Worm (Caenorhabditis elegans): Measurements from ENCODE around the gene plp-2.

The plp-2 gene

ce11 chrX:14988160-14988559 lies 5.6 kb upstream of the plp-2 start:
- no peak for TF ChIP-seq nhr-120 (GFP tag; IDR thresholded peaks at IDR 0.05)
- TF ChIP-seq zfh-2 (GFP tag; conservative IDR thresholded peaks at IDR 0.05), result 0 out of 2 replicates have a peak, but pooled peaks have one; percentile 25
- 0 out of 2 replicates have a peak, but pooled peaks have one; percentile 9 for TF ChIP-seq mcd-1 (GFP tag; IDR thresholded peaks at IDR 0.05)
- peak; percentile 63 for TF ChIP-seq snpc-4 (GFP tag; optimal IDR thresholded peaks at IDR 0.05)
- TF ChIP-seq snpc-4 (tag; optimal IDR thresholded peaks at IDR 0.05), result peak in 2 of 4 experiments; percentile 87 to 90

ce11 chrX:14983274-14983673 lies 670 bp upstream of the plp-2 start, which contains the start of gene rbg-1:
TSS of gene rbg-1 (plus strand) at chrX:14983533.
- TF ChIP-seq tbp1 (GFP tag; optimal IDR thresholded peaks at IDR 0.05) (peak; percentile 14), nhr-179 (tag; optimal IDR thresholded peaks at IDR 0.05) (no peak), lin-40 (tag; optimal IDR thresholded peaks at IDR 0.05) (peak; percentile 59), akir-1 (GFP tag; optimal IDR thresholded peaks at IDR 0.05) (no peak), unc-62 (GFP tag; optimal IDR thresholded peaks at IDR 0.05) (no peak), F23B12.7 (tag; optimal IDR thresholded peaks at IDR 0.05; ENCODE audit: insufficient read depth) (peak; percentile 34), Y67H2A.10 (GFP tag; conservative IDR thresholded peaks at IDR 0.05) (no peak), ztf-26 (tag; optimal IDR thresholded peaks at IDR 0.05) (peak; percentile 49), dox-1 (GFP tag; IDR thresholded peaks at IDR 0.05) (peak; percentile 68), mcd-1 (GFP tag; IDR thresholded peaks at IDR 0.05) (peak; percentile 92), zfh-2 (GFP tag; conservative IDR thresholded peaks at IDR 0.05) (0 out of 2 replicates have a peak, but pooled peaks have one; percentile 11), B0336.3 (GFP tag; IDR thresholded peaks at IDR 0.05) (0 out of 2 replicates have a peak, but pooled peaks have one; percentile 33), K12H6.12 (tag; optimal IDR thresholded peaks at IDR 0.05) (peak; percentile 60), dpl-1 (GFP tag; optimal IDR thresholded peaks at IDR 0.05) (no peak), ceh-27 (GFP tag; optimal IDR thresholded peaks at IDR 0.05) (peak; percentile 77), lin-35 (GFP tag; optimal IDR thresholded peaks at IDR 0.05) (peak in 1 of 3 experiments; percentile 12), let-607 (tag; optimal IDR thresholded peaks at IDR 0.05) (peak; percentile 50 to 71), pbrm-1 (GFP tag; IDR thresholded peaks at IDR 0.05) (peak; percentile 49; the same call in 1 of the 2 replicates), ztf-18 (tag; optimal IDR thresholded peaks at IDR 0.05) (no peak), hmg-1.2 (GFP tag; IDR thresholded peaks at IDR 0.05) (peak; percentile 18; the same call in 1 of the 2 replicates), cebp-1 (GFP tag; IDR thresholded peaks at IDR 0.05) (no peak), cebp-1 (tag; optimal IDR thresholded peaks at IDR 0.05) (peak; percentile 78), chd-7 (tag; optimal IDR thresholded peaks at IDR 0.05) (no peak), madf-3 (GFP tag; IDR thresholded peaks at IDR 0.05) (no peak), ZK185.1 (tag; optimal IDR thresholded peaks at IDR 0.05; ENCODE audit: poor library complexity, severe bottlenecking) (peak; percentile 3), lin-54 (GFP tag; optimal IDR thresholded peaks at IDR 0.05) (no peak), attf-3 (GFP tag; conservative IDR thresholded peaks at IDR 0.05) (no peak), nhr-80 (tag; optimal IDR thresholded peaks at IDR 0.05) (peak; percentile 65), somi-1 (GFP tag; optimal IDR thresholded peaks at IDR 0.05) (peak; percentile 6), K11D2.4 (GFP tag; IDR thresholded peaks at IDR 0.05) (0 out of 2 replicates have a peak, but pooled peaks have one; percentile 38), snpc-4 (GFP tag; optimal IDR thresholded peaks at IDR 0.05) (no peak), snpc-4 (tag; optimal IDR thresholded peaks at IDR 0.05) (peak in 3 of 4 experiments; percentile 17 to 43 (median 24)), fkh-3 (tag; optimal IDR thresholded peaks at IDR 0.05) (no peak), pha-4 (tag; optimal IDR thresholded peaks at IDR 0.05) (peak; percentile 25), attf-5 (GFP tag; optimal IDR thresholded peaks at IDR 0.05) (peak; percentile 75), egl-44 (GFP tag; IDR thresholded peaks at IDR 0.05) (no peak)

Data from whole organism, young adult.